Fruit fly (Drosophila melanogaster) whole organism, embryonic: ENCODE data around the gene Cyt-c-p.
A peak's percentile ranks its signal among the peaks of the same experiment; 100 is the strongest.

Experiments used
- B-H1 ChIP-seq: fragments of 200-800 bp; sonication (Bioruptor generic); IDR thresholded peaks from 3 replicates; pipeline ENCODE4 v1.3.6; 2022; ENCODE audit warnings: missing biosample characterization, missing genetic modification characterization
- Bdp1 ChIP-seq: fragments of 200-800 bp; sonication (Bioruptor generic); optimal IDR thresholded peaks from 3 replicates; lab custom pipeline; 2016; ENCODE audit warnings: missing biosample characterization, missing genetic modification characterization
- Bgb ChIP-seq: fragments of 200-800 bp; sonication (Bioruptor generic); IDR thresholded peaks from 2 replicates; pipeline ENCODE4 v1.3.6; 2022; ENCODE audit warnings: missing biosample characterization, missing genetic modification characterization; ENCODE audit not compliant: partially characterized antibody
- C15 ChIP-seq: fragments of 200-800 bp; sonication (Bioruptor generic); IDR thresholded peaks from 3 replicates; pipeline ENCODE4 v1.3.6; 2022; ENCODE audit warnings: missing biosample characterization, missing genetic modification characterization
- CG11247 ChIP-seq: fragments of 200-800 bp; sonication (Bioruptor generic); IDR thresholded peaks from 2 replicates; pipeline ENCODE4 v1.3.6; 2022; ENCODE audit warnings: missing biosample characterization, missing genetic modification characterization
- CG12104 ChIP-seq: fragments of 200-800 bp; sonication (Bioruptor generic); optimal IDR thresholded peaks from 3 replicates; lab custom pipeline; 2016; ENCODE audit warnings: missing biosample characterization, missing genetic modification characterization
- CG12155 ChIP-seq: fragments of 200-800 bp; sonication (Bioruptor generic); optimal IDR thresholded peaks from 3 replicates; lab custom pipeline; 2016; ENCODE audit warnings: missing biosample characterization, missing genetic modification characterization
- CG14667 ChIP-seq: fragments of 200-800 bp; sonication (Bioruptor generic); IDR thresholded peaks from 2 replicates; pipeline ENCODE4 v1.3.6; 2022; ENCODE audit warnings: missing biosample characterization, missing genetic modification characterization
- CG14710 ChIP-seq: fragments of 200-800 bp; sonication (Bioruptor generic); optimal IDR thresholded peaks from 3 replicates; lab custom pipeline; 2019; ENCODE audit warnings: missing biosample characterization, mild to moderate bottlenecking, missing genetic modification characterization, moderate library complexity
- CG15514 ChIP-seq: fragments of 200-800 bp; sonication (Bioruptor generic); optimal IDR thresholded peaks from 3 replicates; lab custom pipeline; 2017; ENCODE audit warnings: missing biosample characterization, missing genetic modification characterization, mild to moderate bottlenecking, moderate library complexity, missing genetic modification reagents
- CG1603 ChIP-seq: fragments of 200-800 bp; sonication (Bioruptor generic); optimal IDR thresholded peaks from 2 replicates; lab custom pipeline; 2019; ENCODE audit warnings: missing biosample characterization, mild to moderate bottlenecking, missing genetic modification characterization, moderate library complexity
- CG16813 ChIP-seq: fragments of 200-800 bp; sonication (Bioruptor generic); IDR thresholded peaks from 3 replicates; pipeline ENCODE4 v1.3.6; 2022; ENCODE audit warnings: missing biosample characterization, missing genetic modification characterization; ENCODE audit not compliant: partially characterized antibody
- CG17829 ChIP-seq: fragments of 200-800 bp; optimal IDR thresholded peaks from 2 replicates; lab custom pipeline; 2019; ENCODE audit warnings: missing biosample characterization, mild to moderate bottlenecking, missing genetic modification characterization, moderate library complexity
- CG1832 ChIP-seq: fragments of 200-800 bp; sonication (Bioruptor generic); optimal IDR thresholded peaks from 2 replicates; lab custom pipeline; 2017; ENCODE audit warnings: missing biosample characterization, mild to moderate bottlenecking, missing genetic modification characterization, inconsistent platforms
- CG2116 ChIP-seq: fragments of 200-800 bp; sonication (Bioruptor generic); optimal IDR thresholded peaks from 3 replicates; lab custom pipeline; 2018; ENCODE audit warnings: missing biosample characterization, mild to moderate bottlenecking, missing genetic modification characterization
- CG3163 ChIP-seq: fragments of 200-800 bp; sonication (Bioruptor generic); optimal IDR thresholded peaks from 3 replicates; lab custom pipeline; 2016; ENCODE audit warnings: missing biosample characterization, missing genetic modification characterization
- CG32772 ChIP-seq: fragments of 200-800 bp; sonication (Bioruptor generic); IDR thresholded peaks from 2 replicates; pipeline ENCODE4 v1.3.6; 2022; ENCODE audit warnings: missing biosample characterization, missing genetic modification characterization
- CG3838 ChIP-seq: fragments of 200-800 bp; sonication (Bioruptor generic); optimal IDR thresholded peaks from 3 replicates; lab custom pipeline; 2016; ENCODE audit warnings: missing biosample characterization, missing genetic modification characterization
- CG6654 ChIP-seq: fragments of 200-800 bp; sonication (Bioruptor generic); optimal IDR thresholded peaks from 2 replicates; lab custom pipeline; 2017; ENCODE audit warnings: missing biosample characterization, mild to moderate bottlenecking, missing genetic modification characterization
- CG6791 ChIP-seq: fragments of 200-800 bp; sonication (Bioruptor generic); IDR thresholded peaks from 3 replicates; pipeline ENCODE4 v1.3.6; 2022; ENCODE audit warnings: missing biosample characterization, missing genetic modification characterization; ENCODE audit not compliant: partially characterized antibody
- CG8089 ChIP-seq: fragments of 200-800 bp; sonication (Bioruptor generic); optimal IDR thresholded peaks from 3 replicates; lab custom pipeline; 2016; ENCODE audit warnings: missing biosample characterization, missing genetic modification characterization
- CG8924 ChIP-seq: fragments of 200-800 bp; optimal IDR thresholded peaks from 3 replicates; lab custom pipeline; 2019; ENCODE audit warnings: missing biosample characterization, mild to moderate bottlenecking, missing genetic modification characterization, moderate library complexity
- CG9797 ChIP-seq: fragments of 200-800 bp; sonication (Bioruptor generic); optimal IDR thresholded peaks from 3 replicates; lab custom pipeline; 2018; ENCODE audit warnings: missing biosample characterization, mild to moderate bottlenecking, missing genetic modification characterization
- CG9876 ChIP-seq: fragments of 200-800 bp; sonication (Bioruptor generic); optimal IDR thresholded peaks from 2 replicates; lab custom pipeline; 2016; ENCODE audit warnings: missing biosample characterization, missing genetic modification characterization
- D19B ChIP-seq: fragments of 200-800 bp; sonication (Bioruptor generic); optimal IDR thresholded peaks from 2 replicates; lab custom pipeline; 2017; ENCODE audit warnings: missing biosample characterization, mild to moderate bottlenecking, missing genetic modification characterization
- Dbx ChIP-seq: fragments of 200-800 bp; sonication (Bioruptor generic); IDR thresholded peaks from 3 replicates; pipeline ENCODE4 v1.3.6; 2022; ENCODE audit warnings: missing biosample characterization, missing genetic modification characterization
- Dll ChIP-seq: fragments of 200-800 bp; sonication (Bioruptor generic); IDR thresholded peaks from 4 replicates; pipeline ENCODE4 v1.3.6; 2022; ENCODE audit warnings: missing biosample characterization, missing genetic modification characterization; ENCODE audit not compliant: partially characterized antibody
- Drgx ChIP-seq: fragments of 200-800 bp; sonication (Bioruptor generic); IDR thresholded peaks from 2 replicates; pipeline ENCODE4 v1.3.6; 2022; ENCODE audit warnings: missing biosample characterization, missing genetic modification characterization
- Elba2 ChIP-seq: fragments of 200-800 bp; sonication (Bioruptor generic); optimal IDR thresholded peaks from 3 replicates; lab custom pipeline; 2016; ENCODE audit warnings: missing biosample characterization, missing genetic modification characterization
- HLH54F ChIP-seq: fragments of 200-800 bp; sonication (Bioruptor generic); optimal IDR thresholded peaks from 3 replicates; lab custom pipeline; 2016; ENCODE audit warnings: missing biosample characterization, missing genetic modification characterization
- Hey ChIP-seq: fragments of 200-800 bp; sonication (Bioruptor generic); optimal IDR thresholded peaks from 3 replicates; lab custom pipeline; 2018; ENCODE audit warnings: missing biosample characterization, mild to moderate bottlenecking, missing genetic modification characterization
- HmgD ChIP-seq: fragments of 200-800 bp; sonication (Bioruptor generic); optimal IDR thresholded peaks from 3 replicates; lab custom pipeline; 2016; ENCODE audit warnings: missing biosample characterization, missing genetic modification characterization
- Rx ChIP-seq: fragments of 200-800 bp; sonication (Bioruptor generic); IDR thresholded peaks from 2 replicates; pipeline ENCODE4 v1.3.6; 2022; ENCODE audit warnings: missing biosample characterization, missing genetic modification characterization
- Sin3A ChIP-seq: fragments of >200 bp; optimal IDR thresholded peaks from 2 replicates; lab custom pipeline; 2018
- Xrp1 ChIP-seq: fragments of 200-800 bp; sonication (Bioruptor generic); IDR thresholded peaks from 2 replicates; pipeline ENCODE4 v1.3.6; 2022; ENCODE audit warnings: missing biosample characterization, missing genetic modification characterization
- ac ChIP-seq: fragments of 200-800 bp; sonication (Bioruptor generic); optimal IDR thresholded peaks from 3 replicates; lab custom pipeline; 2017; ENCODE audit warnings: missing biosample characterization, mild to moderate bottlenecking, missing genetic modification characterization
- bab2 ChIP-seq: fragments of 200-800 bp; sonication (Bioruptor generic); optimal IDR thresholded peaks from 2 replicates; lab custom pipeline; 2016; ENCODE audit warnings: missing biosample characterization, missing genetic modification characterization
- bowl ChIP-seq: fragments of 200-800 bp; sonication (Bioruptor generic); IDR thresholded peaks from 2 replicates; pipeline ENCODE4 v1.3.6; 2022; ENCODE audit warnings: missing biosample characterization, missing genetic modification characterization
- br ChIP-seq: fragments of >200 bp; optimal IDR thresholded peaks from 2 replicates; lab custom pipeline; 2017
- caup ChIP-seq: fragments of 200-800 bp; sonication (Bioruptor generic); optimal IDR thresholded peaks from 3 replicates; lab custom pipeline; 2017; ENCODE audit warnings: missing biosample characterization, mild to moderate bottlenecking, missing genetic modification characterization, moderate library complexity; ENCODE audit not compliant: severe bottlenecking
- chif ChIP-seq, 2 experiments: fragments of 200-800 bp; sonication (Bioruptor generic); optimal IDR thresholded peaks; 3 replicates each; lab custom pipeline; 2016; ENCODE audit warnings: missing biosample characterization in 2 of 2, missing genetic modification characterization in 2 of 2
- crc ChIP-seq: fragments of 200-800 bp; sonication (Bioruptor generic); optimal IDR thresholded peaks from 2 replicates; lab custom pipeline; 2016; ENCODE audit warnings: missing biosample characterization, missing genetic modification characterization
- hb ChIP-seq: fragments of 200-800 bp; sonication (Bioruptor generic); IDR thresholded peaks from 3 replicates; pipeline ENCODE4 v1.3.6; 2022; ENCODE audit warnings: missing biosample characterization, missing genetic modification characterization; ENCODE audit not compliant: partially characterized antibody
- luna ChIP-seq: fragments of 200-800 bp; sonication (Bioruptor generic); optimal IDR thresholded peaks from 2 replicates; lab custom pipeline; 2016; ENCODE audit warnings: missing biosample characterization, missing genetic modification characterization
- mirr ChIP-seq: fragments of 200-800 bp; sonication (Bioruptor generic); optimal IDR thresholded peaks from 3 replicates; lab custom pipeline; 2018; ENCODE audit warnings: missing biosample characterization, mild to moderate bottlenecking, missing genetic modification characterization
- nmo ChIP-seq: fragments of 200-800 bp; sonication (Bioruptor generic); optimal IDR thresholded peaks from 2 replicates; lab custom pipeline; 2018; ENCODE audit warnings: missing biosample characterization, mild to moderate bottlenecking, missing genetic modification characterization, moderate library complexity
- repo ChIP-seq: fragments of 200-800 bp; sonication (Bioruptor generic); optimal IDR thresholded peaks from 2 replicates; lab custom pipeline; 2016; ENCODE audit warnings: missing biosample characterization, missing genetic modification characterization
- scrt ChIP-seq: fragments of 200-800 bp; sonication (Bioruptor generic); optimal IDR thresholded peaks from 2 replicates; lab custom pipeline; 2018; ENCODE audit warnings: missing biosample characterization, mild to moderate bottlenecking, missing genetic modification characterization, moderate library complexity
- stwl ChIP-seq: fragments of 200-800 bp; sonication (Bioruptor generic); optimal IDR thresholded peaks from 3 replicates; lab custom pipeline; 2018; ENCODE audit warnings: missing biosample characterization, mild to moderate bottlenecking, missing genetic modification characterization, moderate library complexity
- tap ChIP-seq: fragments of 200-800 bp; optimal IDR thresholded peaks from 3 replicates; lab custom pipeline; 2019; ENCODE audit warnings: missing biosample characterization, mild to moderate bottlenecking, missing genetic modification characterization, moderate library complexity
- toy ChIP-seq: fragments of 200-800 bp; sonication (Bioruptor generic); IDR thresholded peaks from 2 replicates; pipeline ENCODE4 v1.3.6; 2022; ENCODE audit warnings: missing biosample characterization, missing genetic modification characterization
- twi ChIP-seq: fragments of 200-800 bp; optimal IDR thresholded peaks from 2 replicates; lab custom pipeline; 2019; ENCODE audit warnings: missing biosample characterization, mild to moderate bottlenecking, missing genetic modification characterization, moderate library complexity

The Cyt-c-p gene

dm6 chr2L:16727578-16728023, 7.9 kb downstream of the Cyt-c-p start, which contains the start of gene VhaSFD (continued):
- no peak for TF ChIP-seq caup (GFP tag; lab: Kevin White, UChicago)
- TF ChIP-seq repo, result no peak
- TF ChIP-seq CG14667 (GFP tag; lab: Robert Waterston, UW), result no peak
- TF ChIP-seq nmo (GFP tag; lab: Kevin White, UChicago), result peak; percentile 28
- TF ChIP-seq bab2 (GFP tag; lab: Kevin White, UChicago), result no peak
- peak; percentile 33 for TF ChIP-seq mirr (GFP tag; lab: Kevin White, UChicago)
- peak; percentile 50; the same call in 1 of the 3 replicates for TF ChIP-seq hb (GFP tag; lab: Robert Waterston, UW)
- peak; percentile 84 for TF ChIP-seq stwl (tag; lab: Kevin White, UChicago)
- TF ChIP-seq CG15514, result peak; percentile 68
- no peak for TF ChIP-seq twi (tag; lab: Kevin White, UChicago)
- TF ChIP-seq chif (GFP tag; optimal IDR thresholded peaks at IDR 0.05; lab: Kevin White, UChicago), result no peak
- no peak for TF ChIP-seq CG9876
- no peak for TF ChIP-seq crc (GFP tag; lab: Kevin White, UChicago)
- TF ChIP-seq br (lab: Kevin White, UChicago), result no peak
- TF ChIP-seq CG3838 (GFP tag; lab: Kevin White, UChicago), result no peak
- no peak for TF ChIP-seq Sin3A (lab: Kevin White, UChicago)
- TF ChIP-seq CG32772, result no peak
- TF ChIP-seq CG2116 (GFP tag; lab: Kevin White, UChicago), result peak; percentile 88
- no peak for TF ChIP-seq Elba2
- no peak for TF ChIP-seq CG8089 (GFP tag; lab: Kevin White, UChicago)
- no peak for TF ChIP-seq HLH54F (GFP tag; lab: Kevin White, UChicago)
- TF ChIP-seq toy, result no peak
- no peak for TF ChIP-seq Rx (GFP tag; lab: Robert Waterston, UW)
- no peak for TF ChIP-seq CG12155 (GFP tag; lab: Kevin White, UChicago)
- no peak for TF ChIP-seq D19B (GFP tag; lab: Kevin White, UChicago)
- TF ChIP-seq Hey, result no peak
- TF ChIP-seq CG14710 (tag; lab: Kevin White, UChicago), result peak; percentile 58
- TF ChIP-seq CG1603, result peak; percentile 48
- TF ChIP-seq luna, result no peak
- TF ChIP-seq HmgD, result no peak
- no peak for TF ChIP-seq C15 (GFP tag; lab: Robert Waterston, UW)
- no peak for TF ChIP-seq bowl (GFP tag; lab: Robert Waterston, UW)
- no peak for TF ChIP-seq CG6654 (GFP tag; lab: Kevin White, UChicago)
- TF ChIP-seq Bdp1, result no peak
- no peak for TF ChIP-seq tap
- peak; percentile 38; the same call in 1 of the 2 replicates for TF ChIP-seq Drgx
- TF ChIP-seq CG1832 (GFP tag; lab: Kevin White, UChicago), result no peak
- no peak for TF ChIP-seq B-H1
- peak; percentile 69 for TF ChIP-seq Dll (GFP tag; lab: Robert Waterston, UW)
- TF ChIP-seq CG17829 (tag; lab: Kevin White, UChicago), result peak; percentile 56
- peak; percentile 66 for TF ChIP-seq CG16813 (GFP tag; lab: Robert Waterston, UW)
- TF ChIP-seq CG12104 (GFP tag; lab: Kevin White, UChicago), result no peak
- no peak for TF ChIP-seq scrt (GFP tag; lab: Kevin White, UChicago)
- 0 out of 3 replicates have a peak, but pooled peaks have one; percentile 14 for TF ChIP-seq Dbx
- TF ChIP-seq CG3163 (GFP tag; lab: Kevin White, UChicago), result no peak
- peak; percentile 32 for TF ChIP-seq CG8924 (tag; lab: Kevin White, UChicago)
- TF ChIP-seq CG9797 (GFP tag; lab: Kevin White, UChicago), result peak; percentile 56
- TF ChIP-seq CG11247 (GFP tag; lab: Robert Waterston, UW), result no peak
- peak; percentile 79 for TF ChIP-seq CG6791 (GFP tag; lab: Robert Waterston, UW)
- TF ChIP-seq ac (GFP tag; lab: Kevin White, UChicago), result no peak
- TF ChIP-seq Bgb (GFP tag; lab: Robert Waterston, UW), result peak; percentile 83
- TF ChIP-seq Xrp1 (GFP tag; lab: Robert Waterston, UW), result no peak
